Fruit fly (Drosophila melanogaster) whole organism, embryonic: Measurements from ENCODE around the gene CG10298.
A peak's percentile ranks its signal among the peaks of the same experiment; 100 is the strongest.

Source experiments
- Aef1 ChIP-seq: fragments of 200-800 bp; sonication (Bioruptor generic); IDR thresholded peaks from 3 replicates; pipeline ENCODE4 v1.3.6; 2022; ENCODE audit warnings: missing biosample characterization, missing genetic modification characterization
- Atf3 ChIP-seq: fragments of 200-800 bp; sonication (Bioruptor generic); optimal IDR thresholded peaks from 3 replicates; lab custom pipeline; 2016; ENCODE audit warnings: missing biosample characterization, missing genetic modification characterization
- B-H1 ChIP-seq: fragments of 200-800 bp; sonication (Bioruptor generic); IDR thresholded peaks from 3 replicates; pipeline ENCODE4 v1.3.6; 2022; ENCODE audit warnings: missing biosample characterization, missing genetic modification characterization
- CG1024 ChIP-seq: fragments of 200-800 bp; sonication (Bioruptor generic); IDR thresholded peaks from 2 replicates; pipeline ENCODE4 v1.3.6; 2022; ENCODE audit warnings: missing biosample characterization, missing genetic modification characterization
- CG11085 ChIP-seq: fragments of 200-800 bp; sonication (Bioruptor generic); IDR thresholded peaks from 2 replicates; pipeline ENCODE4 v1.3.6; 2022; ENCODE audit warnings: missing biosample characterization, missing genetic modification characterization
- CG12299 ChIP-seq: fragments of 200-800 bp; sonication (Bioruptor generic); optimal IDR thresholded peaks from 2 replicates; lab custom pipeline; 2018; ENCODE audit warnings: missing biosample characterization, mild to moderate bottlenecking, missing genetic modification characterization
- CG13624 ChIP-seq: fragments of 200-800 bp; sonication (Bioruptor generic); optimal IDR thresholded peaks from 2 replicates; lab custom pipeline; 2016; ENCODE audit warnings: missing biosample characterization, missing genetic modification characterization
- CG1529 ChIP-seq: fragments of 200-800 bp; sonication (Bioruptor generic); optimal IDR thresholded peaks from 3 replicates; lab custom pipeline; 2018; ENCODE audit warnings: missing biosample characterization, missing genetic modification characterization
- CG1602 ChIP-seq: fragments of 200-800 bp; sonication (Bioruptor generic); optimal IDR thresholded peaks from 3 replicates; lab custom pipeline; 2016; ENCODE audit warnings: missing biosample characterization, missing genetic modification characterization
- CG16813 ChIP-seq: fragments of 200-800 bp; sonication (Bioruptor generic); IDR thresholded peaks from 3 replicates; pipeline ENCODE4 v1.3.6; 2022; ENCODE audit warnings: missing biosample characterization, missing genetic modification characterization; ENCODE audit not compliant: partially characterized antibody
- CG17186 ChIP-seq: fragments of 200-800 bp; sonication (Bioruptor generic); optimal IDR thresholded peaks from 3 replicates; lab custom pipeline; 2017; ENCODE audit warnings: missing biosample characterization, missing genetic modification reagents, missing genetic modification characterization
- CG2116 ChIP-seq: fragments of 200-800 bp; sonication (Bioruptor generic); optimal IDR thresholded peaks from 3 replicates; lab custom pipeline; 2018; ENCODE audit warnings: missing biosample characterization, mild to moderate bottlenecking, missing genetic modification characterization
- CG30020 ChIP-seq: fragments of 200-800 bp; optimal IDR thresholded peaks from 2 replicates; lab custom pipeline; 2019; ENCODE audit warnings: missing biosample characterization, mild to moderate bottlenecking, missing genetic modification characterization, moderate library complexity
- CG30431 ChIP-seq: fragments of 200-800 bp; sonication (Bioruptor generic); optimal IDR thresholded peaks from 2 replicates; lab custom pipeline; 2017; ENCODE audit warnings: missing biosample characterization, missing genetic modification characterization
- CG3847 ChIP-seq: fragments of 200-800 bp; sonication (Bioruptor generic); IDR thresholded peaks from 2 replicates; pipeline ENCODE4 v1.3.6; 2022; ENCODE audit warnings: missing biosample characterization, missing genetic modification characterization
- CG6175 ChIP-seq: fragments of 200-800 bp; sonication (Bioruptor generic); IDR thresholded peaks from 3 replicates; pipeline ENCODE4 v1.3.6; 2022; ENCODE audit warnings: missing biosample characterization, missing genetic modification characterization
- CG9797 ChIP-seq: fragments of 200-800 bp; sonication (Bioruptor generic); optimal IDR thresholded peaks from 3 replicates; lab custom pipeline; 2018; ENCODE audit warnings: missing biosample characterization, mild to moderate bottlenecking, missing genetic modification characterization
- CHES-1-like ChIP-seq: fragments of 200-800 bp; sonication (Bioruptor generic); optimal IDR thresholded peaks from 2 replicates; lab custom pipeline; 2016; ENCODE audit warnings: missing biosample characterization, missing genetic modification characterization
- Dad ChIP-seq: fragments of 200-800 bp; sonication (Bioruptor generic); optimal IDR thresholded peaks from 3 replicates; lab custom pipeline; 2016; ENCODE audit warnings: missing biosample characterization, missing genetic modification characterization
- Dbx ChIP-seq: fragments of 200-800 bp; sonication (Bioruptor generic); IDR thresholded peaks from 3 replicates; pipeline ENCODE4 v1.3.6; 2022; ENCODE audit warnings: missing biosample characterization, missing genetic modification characterization
- HLHmδ ChIP-seq: fragments of 200-800 bp; sonication (Bioruptor generic); optimal IDR thresholded peaks from 2 replicates; lab custom pipeline; 2018; ENCODE audit warnings: missing biosample characterization, mild to moderate bottlenecking, missing genetic modification characterization, moderate library complexity
- HmgD ChIP-seq: fragments of 200-800 bp; sonication (Bioruptor generic); optimal IDR thresholded peaks from 3 replicates; lab custom pipeline; 2016; ENCODE audit warnings: missing biosample characterization, missing genetic modification characterization
- Hr3 ChIP-seq: fragments of 200-800 bp; sonication (Bioruptor generic); optimal IDR thresholded peaks from 3 replicates; lab custom pipeline; 2016; ENCODE audit warnings: missing biosample characterization, missing genetic modification characterization
- Kr ChIP-seq: fragments of 200-800 bp; sonication (Bioruptor generic); optimal IDR thresholded peaks from 2 replicates; lab custom pipeline; 2017; ENCODE audit warnings: missing biosample characterization, mild to moderate bottlenecking, missing genetic modification characterization
- Meics ChIP-seq: fragments of 200-800 bp; sonication (Bioruptor generic); optimal IDR thresholded peaks from 2 replicates; lab custom pipeline; 2017; ENCODE audit warnings: missing biosample characterization, mild to moderate bottlenecking, missing genetic modification characterization
- Mes4 ChIP-seq: fragments of 200-800 bp; sonication (Bioruptor generic); optimal IDR thresholded peaks from 2 replicates; lab custom pipeline; 2016; ENCODE audit warnings: missing biosample characterization, missing genetic modification characterization
- NC2β ChIP-seq: fragments of 200-800 bp; sonication (Bioruptor generic); optimal IDR thresholded peaks from 2 replicates; lab custom pipeline; 2016; ENCODE audit warnings: missing biosample characterization, missing genetic modification characterization
- Oli ChIP-seq: fragments of 200-800 bp; sonication (Bioruptor generic); optimal IDR thresholded peaks from 2 replicates; lab custom pipeline; 2018; ENCODE audit warnings: missing biosample characterization, mild to moderate bottlenecking, missing genetic modification characterization, moderate library complexity
- Scr ChIP-seq: fragments of 200-800 bp; sonication (Bioruptor generic); IDR thresholded peaks from 2 replicates; pipeline ENCODE4 v1.3.6; 2022; ENCODE audit warnings: missing biosample characterization, missing genetic modification characterization; ENCODE audit not compliant: partially characterized antibody
- Sin3A ChIP-seq: fragments of >200 bp; optimal IDR thresholded peaks from 2 replicates; lab custom pipeline; 2018
- Sox102F ChIP-seq: fragments of 200-800 bp; sonication (Bioruptor generic); optimal IDR thresholded peaks from 2 replicates; lab custom pipeline; 2018; ENCODE audit warnings: missing biosample characterization, mild to moderate bottlenecking, missing genetic modification characterization, moderate library complexity
- Sry-δ ChIP-seq: fragments of 200-800 bp; sonication (Bioruptor generic); optimal IDR thresholded peaks from 2 replicates; lab custom pipeline; 2016; ENCODE audit warnings: missing biosample characterization, missing genetic modification characterization
- al ChIP-seq: fragments of 200-800 bp; sonication (Bioruptor generic); IDR thresholded peaks from 2 replicates; pipeline ENCODE4 v1.3.6; 2022; ENCODE audit warnings: missing biosample characterization, missing genetic modification characterization
- chif ChIP-seq, 2 experiments: fragments of 200-800 bp; sonication (Bioruptor generic); optimal IDR thresholded peaks; 3 replicates each; lab custom pipeline; 2016; ENCODE audit warnings: missing biosample characterization in 2 of 2, missing genetic modification characterization in 2 of 2
- ci ChIP-seq: fragments of 200-800 bp; sonication (Bioruptor generic); IDR thresholded peaks from 3 replicates; pipeline ENCODE4 v1.3.6; 2022; ENCODE audit warnings: missing biosample characterization, missing genetic modification characterization
- dpn ChIP-seq, 2 experiments: fragments of 200-800 bp; sonication (Bioruptor generic); optimal IDR thresholded peaks; 3 replicates each; lab custom pipeline; 2016; ENCODE audit warnings: missing biosample characterization in 2 of 2, missing genetic modification characterization in 2 of 2
- fru ChIP-seq: fragments of >200 bp; optimal IDR thresholded peaks from 2 replicates; lab custom pipeline; 2017
- gem ChIP-seq: fragments of 200-800 bp; sonication (Bioruptor generic); optimal IDR thresholded peaks from 2 replicates; lab custom pipeline; 2019; ENCODE audit warnings: missing biosample characterization, mild to moderate bottlenecking, missing genetic modification characterization, moderate library complexity
- hkb ChIP-seq, 2 experiments: fragments of 200-800 bp in 1 of 2; fragments of >200 bp in 1 of 2; sonication (Bioruptor generic) in 1 of 2; IDR thresholded peaks in 1 of 2; optimal IDR thresholded peaks in 1 of 2; 2 replicates each; pipeline versions ENCODE4 v1.3.6 to Lab custom; 2017 to 2022; ENCODE audit warnings: missing biosample characterization in 1 of 2, missing genetic modification characterization in 1 of 2
- jumu ChIP-seq: fragments of 200-800 bp; sonication (Bioruptor generic); optimal IDR thresholded peaks from 3 replicates; lab custom pipeline; 2016; ENCODE audit warnings: missing biosample characterization, missing genetic modification characterization
- kay ChIP-seq: fragments of 200-800 bp; sonication (Bioruptor generic); optimal IDR thresholded peaks from 2 replicates; lab custom pipeline; 2016; ENCODE audit warnings: missing biosample characterization, missing genetic modification characterization
- lilli ChIP-seq: fragments of 200-800 bp; sonication (Bioruptor generic); optimal IDR thresholded peaks from 3 replicates; lab custom pipeline; 2016; ENCODE audit warnings: missing biosample characterization, missing genetic modification characterization
- nau ChIP-seq: fragments of 200-800 bp; sonication (Bioruptor generic); optimal IDR thresholded peaks from 3 replicates; lab custom pipeline; 2017; ENCODE audit warnings: missing biosample characterization, mild to moderate bottlenecking, missing genetic modification characterization, missing genetic modification reagents
- onecut ChIP-seq: fragments of 200-800 bp; sonication (Bioruptor generic); IDR thresholded peaks from 2 replicates; pipeline ENCODE4 v1.3.6; 2022; ENCODE audit warnings: missing biosample characterization, missing genetic modification characterization
- peb ChIP-seq: fragments of 200-800 bp; sonication (Bioruptor generic); IDR thresholded peaks from 2 replicates; pipeline ENCODE4 v1.3.6; 2022; ENCODE audit warnings: missing biosample characterization, missing genetic modification characterization
- repo ChIP-seq: fragments of 200-800 bp; sonication (Bioruptor generic); optimal IDR thresholded peaks from 2 replicates; lab custom pipeline; 2016; ENCODE audit warnings: missing biosample characterization, missing genetic modification characterization
- schlank ChIP-seq: fragments of 200-800 bp; sonication (Bioruptor generic); optimal IDR thresholded peaks from 2 replicates; lab custom pipeline; 2018; ENCODE audit warnings: missing biosample characterization, mild to moderate bottlenecking, missing genetic modification characterization
- sisA ChIP-seq: fragments of 200-800 bp; sonication (Bioruptor generic); IDR thresholded peaks from 2 replicates; pipeline ENCODE4 v1.3.6; 2022; ENCODE audit warnings: missing biosample characterization, missing genetic modification characterization
- tgo ChIP-seq: fragments of 200-800 bp; sonication (Bioruptor generic); IDR thresholded peaks from 3 replicates; pipeline ENCODE4 v1.3.6; 2022; ENCODE audit warnings: missing biosample characterization, missing genetic modification characterization
- tna ChIP-seq: fragments of 200-800 bp; sonication (Bioruptor generic); IDR thresholded peaks from 2 replicates; pipeline ENCODE4 v1.3.6; 2022; ENCODE audit warnings: missing biosample characterization, missing genetic modification characterization; ENCODE audit not compliant: partially characterized antibody
- vfl ChIP-seq: fragments of 200-800 bp; sonication (Bioruptor generic); optimal IDR thresholded peaks from 2 replicates; lab custom pipeline; 2016; ENCODE audit warnings: missing biosample characterization, missing genetic modification characterization
- zfh2 ChIP-seq: fragments of 200-800 bp; sonication (Bioruptor generic); optimal IDR thresholded peaks from 2 replicates; lab custom pipeline; 2016; ENCODE audit warnings: missing biosample characterization, missing genetic modification characterization

The CG10298 gene

dm6 chr3R:6368100-6368499 lies 25.3 kb downstream of the CG10298 start, which contains the start of gene CG42724 (continued):
- TF ChIP-seq Dad (GFP tag; lab: Kevin White, UChicago) = peak; percentile 55
- TF ChIP-seq zfh2 (GFP tag; lab: Kevin White, UChicago) = peak; percentile 79
- TF ChIP-seq chif (GFP tag; optimal IDR thresholded peaks at IDR 0.05; lab: Kevin White, UChicago) = peak; percentile 32 to 65
- peak; percentile 58 for TF ChIP-seq CG9797
- peak; percentile 62; the same call in 2 of the 3 replicates for TF ChIP-seq CG16813 (GFP tag; lab: Robert Waterston, UW)
- no peak for TF ChIP-seq CG1529 (GFP tag; lab: Kevin White, UChicago)
- TF ChIP-seq lilli (GFP tag; lab: Kevin White, UChicago) = peak; percentile 83
- TF ChIP-seq sisA (GFP tag; lab: Robert Waterston, UW) = peak; percentile 67
- TF ChIP-seq Kr (GFP tag; lab: Kevin White, UChicago) = no peak
- no peak for TF ChIP-seq gem
- TF ChIP-seq al (GFP tag; lab: Robert Waterston, UW) = peak; percentile 32; the same call in 1 of the 2 replicates
- TF ChIP-seq Dbx = no peak
- TF ChIP-seq CG30431 (GFP tag; lab: Kevin White, UChicago) = peak; percentile 56
- peak; percentile 12 for TF ChIP-seq kay (GFP tag; lab: Kevin White, UChicago)
- peak; percentile 83 for TF ChIP-seq CG13624
- peak; percentile 61 for TF ChIP-seq repo (GFP tag; lab: Kevin White, UChicago)
- peak; percentile 59 for TF ChIP-seq tgo (GFP tag; lab: Robert Waterston, UW)
- peak; percentile 96 for TF ChIP-seq Sry-δ (GFP tag; lab: Kevin White, UChicago)
- TF ChIP-seq onecut (GFP tag; lab: Robert Waterston, UW) = no peak
- peak; percentile 86 for TF ChIP-seq jumu
- peak; percentile 54 for TF ChIP-seq CG1602
- TF ChIP-seq peb = 0 out of 2 replicates have a peak, but pooled peaks have one; percentile 8
- peak; percentile 100 for TF ChIP-seq Meics (GFP tag; lab: Kevin White, UChicago)
- no peak for TF ChIP-seq nau
- TF ChIP-seq CHES-1-like = peak; percentile 88
- no peak for TF ChIP-seq schlank (tag; lab: Kevin White, UChicago)
- TF ChIP-seq ci = peak; percentile 79
- peak; percentile 83 for TF ChIP-seq Sin3A (lab: Kevin White, UChicago)
- TF ChIP-seq HmgD = peak; percentile 48
- peak; percentile 74; the same call in 1 of the 2 replicates for TF ChIP-seq CG3847 (GFP tag; lab: Robert Waterston, UW)
- TF ChIP-seq CG2116 (GFP tag; lab: Kevin White, UChicago) = peak; percentile 43
- TF ChIP-seq B-H1 (GFP tag; lab: Robert Waterston, UW) = peak; percentile 15; the same call in 1 of the 3 replicates
- peak; percentile 35; the same call in 1 of the 2 replicates for TF ChIP-seq CG1024
- 0 out of 3 replicates have a peak, but pooled peaks have one; percentile 32 for TF ChIP-seq CG6175 (GFP tag; lab: Robert Waterston, UW)
- TF ChIP-seq hkb (optimal IDR thresholded peaks at IDR 0.05; lab: Kevin White, UChicago) = peak; percentile 42
- no peak for TF ChIP-seq hkb (GFP tag; IDR thresholded peaks at IDR 0.05; lab: Robert Waterston, UW)
- TF ChIP-seq HLHmδ (GFP tag; lab: Kevin White, UChicago) = no peak
- no peak for TF ChIP-seq CG11085
- TF ChIP-seq Scr = peak; percentile 35
- peak; percentile 37 for TF ChIP-seq vfl (GFP tag; lab: Kevin White, UChicago)
- peak; percentile 39; the same call in 2 of the 3 replicates for TF ChIP-seq Aef1 (GFP tag; lab: Robert Waterston, UW)
- TF ChIP-seq Mes4 (GFP tag; lab: Kevin White, UChicago) = peak; percentile 47
- TF ChIP-seq CG12299 (tag; lab: Kevin White, UChicago) = peak; percentile 39
- TF ChIP-seq Hr3 (GFP tag; lab: Kevin White, UChicago) = peak; percentile 47
- peak; percentile 73 for TF ChIP-seq NC2β (GFP tag; lab: Kevin White, UChicago)
- TF ChIP-seq CG30020 (tag; lab: Kevin White, UChicago) = peak; percentile 44
- peak; percentile 53 for TF ChIP-seq Atf3 (GFP tag; lab: Kevin White, UChicago)
- peak; percentile 60 for TF ChIP-seq fru (lab: Kevin White, UChicago)
- no peak for TF ChIP-seq tna (GFP tag; lab: Robert Waterston, UW)
- TF ChIP-seq Oli = no peak
- peak; percentile 73 to 77 for TF ChIP-seq dpn (GFP tag; optimal IDR thresholded peaks at IDR 0.05; lab: Kevin White, UChicago)
- TF ChIP-seq Sox102F (GFP tag; lab: Kevin White, UChicago) = no peak
- peak; percentile 52 for TF ChIP-seq CG17186
